Worm (Caenorhabditis elegans) whole organism, early embryonic: ENCODE data around the gene Y57A10C.11.

Source experiments
- B0310.2 ChIP-seq: sonication (generic microtip); optimal IDR thresholded peaks from 2 replicates; lab custom pipeline; 2016; ENCODE audit warnings: mild to moderate bottlenecking, missing genetic modification characterization, missing compliant biosample characterization
- F13C5.2 ChIP-seq: sonication (generic microtip); optimal IDR thresholded peaks from 2 replicates; lab custom pipeline; 2017; ENCODE audit warnings: mild to moderate bottlenecking, missing genetic modification characterization, inconsistent platforms, missing compliant biosample characterization
- aly-1 ChIP-seq: sonication (generic microtip); optimal IDR thresholded peaks from 2 replicates; lab custom pipeline; 2016; ENCODE audit warnings: missing genetic modification characterization, missing compliant biosample characterization
- ama-1 ChIP-seq: fragments of 150-350 bp; optimal IDR thresholded peaks from 2 replicates; lab custom pipeline; 2014
- ceh-13 ChIP-seq: fragments of 200-800 bp; sonication (Bioruptor generic); optimal IDR thresholded peaks from 2 replicates; lab custom pipeline; 2018; ENCODE audit warnings: mild to moderate bottlenecking, missing genetic modification characterization, missing compliant biosample characterization
- ceh-36 ChIP-seq: sonication (generic microtip); optimal IDR thresholded peaks from 2 replicates; lab custom pipeline; 2016; ENCODE audit warnings: missing genetic modification characterization, inconsistent platforms, missing compliant biosample characterization
- ets-7 ChIP-seq: sonication (generic microtip); optimal IDR thresholded peaks from 2 replicates; lab custom pipeline; 2016; ENCODE audit warnings: missing genotype, missing genetic modification characterization, missing compliant biosample characterization
- flt-1 ChIP-seq: fragments of 200-800 bp; sonication (Bioruptor generic); IDR thresholded peaks from 2 replicates; pipeline ENCODE4 v1.3.6; 2022; ENCODE audit warnings: missing genetic modification characterization, missing compliant biosample characterization
- hmbx-1 ChIP-seq: sonication (generic microtip); optimal IDR thresholded peaks from 2 replicates; lab custom pipeline; 2016; ENCODE audit warnings: mild to moderate bottlenecking, missing genetic modification characterization, missing compliant biosample characterization
- hmg-4 ChIP-seq: fragments of 200-800 bp; sonication (Bioruptor generic); optimal IDR thresholded peaks from 2 replicates; lab custom pipeline; 2018; ENCODE audit warnings: mild to moderate bottlenecking, missing genetic modification characterization, missing compliant biosample characterization
- hnd-1 ChIP-seq: sonication (generic microtip); optimal IDR thresholded peaks from 2 replicates; lab custom pipeline; 2016; ENCODE audit warnings: missing genetic modification characterization, missing compliant biosample characterization
- pes-1 ChIP-seq: fragments of 200-800 bp; sonication (Bioruptor generic); IDR thresholded peaks from 2 replicates; pipeline ENCODE4 v1.3.6; 2022; ENCODE audit warnings: missing genetic modification reagents, missing genetic modification characterization, missing compliant biosample characterization
- scrt-1 ChIP-seq: fragments of 200-800 bp; sonication (Bioruptor generic); IDR thresholded peaks from 2 replicates; pipeline ENCODE4 v1.3.6; 2022; ENCODE audit warnings: missing genetic modification characterization, missing compliant biosample characterization
- sea-1 ChIP-seq: fragments of 200-800 bp; sonication (Bioruptor generic); conservative IDR thresholded peaks from 2 replicates; pipeline ENCODE4 v1.3.6; 2022; ENCODE audit warnings: missing genetic modification characterization, missing compliant biosample characterization
- tbx-11 ChIP-seq: fragments of 200-800 bp; sonication (Bioruptor generic); IDR thresholded peaks from 2 replicates; pipeline ENCODE4 v1.3.6; 2022; ENCODE audit warnings: missing genetic modification characterization, missing compliant biosample characterization
- tbx-37 ChIP-seq: fragments of 200-800 bp; sonication (Bioruptor generic); conservative IDR thresholded peaks from 2 replicates; pipeline ENCODE4 v1.3.6; 2022; ENCODE audit warnings: missing genetic modification reagents, missing genetic modification characterization, missing compliant biosample characterization
- tra-4 ChIP-seq: sonication (generic microtip); optimal IDR thresholded peaks from 2 replicates; lab custom pipeline; 2017; ENCODE audit warnings: missing genetic modification characterization, missing compliant biosample characterization

Gene Y57A10C.11

DNA sequence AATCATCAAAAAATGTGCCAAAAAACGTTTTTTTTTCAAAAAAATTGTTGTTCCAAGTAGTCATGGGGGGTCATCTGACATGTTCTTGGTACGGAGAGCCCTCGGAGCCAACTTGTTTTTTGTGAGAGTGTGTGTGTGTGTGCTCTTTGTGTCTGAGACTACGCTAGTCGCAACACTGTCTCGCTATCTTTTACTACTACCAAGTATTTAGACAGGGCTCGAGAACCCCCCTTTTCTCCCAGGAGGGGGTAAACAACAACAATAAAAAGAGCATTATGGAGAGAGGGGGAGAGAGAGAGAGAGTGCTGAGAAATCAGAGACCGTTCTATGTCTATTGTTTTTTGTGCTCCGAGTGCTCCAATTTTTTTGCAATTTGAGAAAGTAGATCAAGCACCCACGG, 35.9 kb downstream of the Y57A10C.11 start:
- TF ChIP-seq flt-1 (GFP tag; lab: Robert Waterston, UW) (no peak), sea-1 (GFP tag; lab: Robert Waterston, UW) (no peak), tra-4 (tag; lab: Kevin White, UChicago) (no peak), pes-1 (no peak), ceh-36 (tag; lab: Kevin White, UChicago) (no peak)

DNA sequence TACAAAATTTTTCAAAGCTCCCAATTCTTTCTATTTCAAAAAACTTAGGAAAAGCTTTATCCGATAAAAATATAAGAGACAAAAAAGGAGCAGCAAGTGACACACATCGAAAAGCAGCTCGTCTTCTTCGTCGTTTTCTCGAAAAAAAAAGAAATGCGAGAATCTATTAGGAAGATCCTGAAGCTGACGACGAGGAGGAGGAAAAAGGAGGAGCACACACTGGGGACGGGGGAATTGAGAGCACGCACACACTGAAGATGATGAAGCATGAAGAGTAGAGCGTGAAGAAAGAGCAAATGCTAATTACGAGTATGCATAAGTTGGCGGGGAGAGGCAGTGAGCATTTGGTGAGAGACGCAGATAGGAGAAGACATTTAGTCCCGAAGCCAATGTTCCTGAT, 40.8 kb downstream of the Y57A10C.11 start:
- TF ChIP-seq B0310.2 (tag; lab: Kevin White, UChicago) (no peak), tra-4 (tag; lab: Kevin White, UChicago) (no peak), ets-7 (tag; lab: Kevin White, UChicago) (no peak), scrt-1 (no peak), pes-1 (no peak), ama-1 (lab: Kevin White, UChicago) (no peak), hmg-4 (GFP tag; lab: Kevin White, UChicago) (no peak)

DNA sequence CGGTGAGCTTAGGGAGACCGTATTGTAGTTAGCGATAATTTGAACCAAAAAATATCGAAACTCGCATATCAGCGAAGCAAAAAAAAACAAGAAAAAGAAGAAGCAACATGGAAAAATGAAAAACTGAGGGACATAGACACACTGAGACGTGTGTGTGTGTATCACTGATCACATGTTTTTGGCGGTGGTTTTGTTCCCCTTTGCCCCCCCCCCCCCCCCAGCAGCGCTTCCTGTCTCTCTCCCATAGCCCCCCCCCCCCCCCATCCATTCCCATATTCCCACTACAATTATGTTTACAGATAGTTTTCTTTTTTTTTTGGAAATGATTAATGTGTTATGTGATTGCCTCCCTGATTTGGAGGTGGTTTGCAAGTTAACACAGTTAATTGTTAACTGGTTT, 45.5 kb downstream of the Y57A10C.11 start:
- TF ChIP-seq F13C5.2 (no peak), hmg-4 (GFP tag; lab: Kevin White, UChicago) (no peak), scrt-1 (no peak), aly-1 (no peak), flt-1 (GFP tag; lab: Robert Waterston, UW) (no peak), pes-1 (no peak), tra-4 (tag; lab: Kevin White, UChicago) (no peak), hmbx-1 (tag; lab: Kevin White, UChicago) (no peak), ceh-36 (tag; lab: Kevin White, UChicago) (no peak), tbx-37 (GFP tag; lab: Robert Waterston, UW) (no peak), sea-1 (GFP tag; lab: Robert Waterston, UW) (no peak), B0310.2 (tag; lab: Kevin White, UChicago) (no peak), ets-7 (tag; lab: Kevin White, UChicago) (no peak), ceh-13 (GFP tag; lab: Kevin White, UChicago) (no peak), tbx-11 (GFP tag; lab: Robert Waterston, UW) (no peak), hnd-1 (tag; lab: Kevin White, UChicago) (no peak), ama-1 (lab: Kevin White, UChicago) (no peak)
